Fruit fly (Drosophila melanogaster): ENCODE results near the gene MagR.
A peak's percentile ranks its signal among the peaks of the same experiment; 100 is the strongest.

Gene MagR

DNA sequence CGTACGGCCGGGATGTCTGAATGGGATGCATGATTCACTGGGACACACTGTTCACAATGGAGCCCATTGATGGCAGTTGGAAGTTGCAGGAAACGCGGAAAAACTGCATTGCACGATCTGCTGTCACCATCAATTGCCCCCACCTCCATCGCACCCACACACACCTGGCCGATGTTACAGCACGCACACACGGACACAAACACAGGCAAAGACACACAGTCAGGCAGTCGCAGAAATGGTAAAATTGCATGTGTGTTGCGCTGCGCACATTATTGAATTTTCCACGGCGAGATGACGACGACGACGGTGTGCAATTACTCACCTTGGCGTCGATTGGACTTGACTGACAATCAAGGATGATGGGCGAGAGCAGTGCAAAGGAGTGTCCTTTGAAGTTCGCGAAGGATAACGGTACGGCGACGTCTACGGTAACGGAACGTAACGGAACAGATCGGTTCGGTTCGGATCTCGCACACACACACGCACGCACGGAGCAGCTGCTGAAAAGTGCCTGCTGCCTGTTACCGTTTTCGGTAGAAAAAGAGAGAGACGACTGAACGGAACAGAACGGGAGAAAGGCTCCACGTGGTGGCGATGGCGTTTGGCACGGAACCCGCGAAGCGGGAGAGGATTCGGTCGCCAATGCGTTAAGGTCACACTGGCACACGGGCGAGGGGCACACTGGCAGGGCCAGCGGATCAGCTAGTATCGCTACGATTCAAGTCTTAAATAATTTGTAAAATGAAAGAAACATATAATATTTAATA is 23.9 kb upstream of the MagR start, which contains the start of the genes CG9281 and CG15601 (continued):
- TF ChIP-seq CG14860 (GFP tag; IDR thresholded peaks at IDR 0.05; ENCODE audit: partially characterized antibody) (no peak), CG1603 (tag; optimal IDR thresholded peaks at IDR 0.05) (peak; percentile 52), schlank (tag; optimal IDR thresholded peaks at IDR 0.05) (no peak), CG7556 (GFP tag; optimal IDR thresholded peaks at IDR 0.05) (no peak), Dad (GFP tag; optimal IDR thresholded peaks at IDR 0.05) (no peak), seq (GFP tag; IDR thresholded peaks at IDR 0.05) (0 out of 2 replicates have a peak, but pooled peaks have one; percentile 7), dysf (GFP tag; IDR thresholded peaks at IDR 0.05) (peak; percentile 32; the same call in 1 of the 3 replicates), Opbp (GFP tag; IDR thresholded peaks at IDR 0.05; ENCODE audit: partially characterized antibody) (peak; percentile 52; the same call in 2 of the 3 replicates), CG9727 (GFP tag; optimal IDR thresholded peaks at IDR 0.05) (no peak), Nf-YC (tag; optimal IDR thresholded peaks at IDR 0.05) (peak; percentile 24), MTF-1 (GFP tag; optimal IDR thresholded peaks at IDR 0.05; ENCODE audit: borderline replicate concordance) (peak; percentile 16), D (optimal IDR thresholded peaks at IDR 0.05) (peak; percentile 55), D (GFP tag; optimal IDR thresholded peaks at IDR 0.05) (no peak), CG7271 (tag; optimal IDR thresholded peaks at IDR 0.05) (no peak), CG18262 (tag; optimal IDR thresholded peaks at IDR 0.05) (no peak), nau (GFP tag; optimal IDR thresholded peaks at IDR 0.05) (no peak), Dp (GFP tag; optimal IDR thresholded peaks at IDR 0.05) (peak; percentile 38), pros (GFP tag; optimal IDR thresholded peaks at IDR 0.05) (no peak), amos (GFP tag; IDR thresholded peaks at IDR 0.05; ENCODE audit: partially characterized antibody) (peak; percentile 50), CG7839 (tag; optimal IDR thresholded peaks at IDR 0.05) (no peak), Myb (GFP tag; optimal IDR thresholded peaks at IDR 0.05) (peak; percentile 11), Elba2 (GFP tag; optimal IDR thresholded peaks at IDR 0.05) (no peak), Lhr (GFP tag; optimal IDR thresholded peaks at IDR 0.05) (peak; percentile 54), nmo (GFP tag; optimal IDR thresholded peaks at IDR 0.05) (peak; percentile 42), caup (GFP tag; optimal IDR thresholded peaks at IDR 0.05; ENCODE audit: severe bottlenecking) (peak; percentile 39), CG11247 (GFP tag; IDR thresholded peaks at IDR 0.05) (no peak), zf30C (GFP tag; optimal IDR thresholded peaks at IDR 0.05) (no peak), CG1832 (GFP tag; optimal IDR thresholded peaks at IDR 0.05) (peak; percentile 41), CG9932 (GFP tag; IDR thresholded peaks at IDR 0.05) (peak; percentile 33), CG34376 (GFP tag; optimal IDR thresholded peaks at IDR 0.05) (peak; percentile 52), Meics (GFP tag; optimal IDR thresholded peaks at IDR 0.05) (peak; percentile 25), Scr (GFP tag; IDR thresholded peaks at IDR 0.05; ENCODE audit: partially characterized antibody) (peak; percentile 10; the same call in 1 of the 2 replicates), sna (GFP tag; IDR thresholded peaks at IDR 0.05; ENCODE audit: partially characterized antibody) (peak; percentile 31; the same call in 1 of the 2 replicates), CG14710 (tag; optimal IDR thresholded peaks at IDR 0.05) (peak; percentile 89), D19A (tag; optimal IDR thresholded peaks at IDR 0.05) (no peak), CG11456 (GFP tag; IDR thresholded peaks at IDR 0.05) (0 out of 3 replicates have a peak, but pooled peaks have one; percentile 24), CG8290 (GFP tag; optimal IDR thresholded peaks at IDR 0.05) (no peak), CG8290 (tag; optimal IDR thresholded peaks at IDR 0.05) (peak in 1 of 2 experiments; percentile 59), HLHmδ (GFP tag; optimal IDR thresholded peaks at IDR 0.05) (peak; percentile 64), CG15514 (GFP tag; optimal IDR thresholded peaks at IDR 0.05) (peak; percentile 53), Rfx (GFP tag; IDR thresholded peaks at IDR 0.05) (peak; percentile 45), CG3847 (GFP tag; IDR thresholded peaks at IDR 0.05) (peak; percentile 37; the same call in 1 of the 2 replicates), YL-1 (GFP tag; optimal IDR thresholded peaks at IDR 0.05) (peak; percentile 77), CG18476 (GFP tag; optimal IDR thresholded peaks at IDR 0.05) (no peak), CG2120 (GFP tag; optimal IDR thresholded peaks at IDR 0.05) (no peak), nerfin-2 (GFP tag; IDR thresholded peaks at IDR 0.05; ENCODE audit: partially characterized antibody) (no peak), CG4328 (GFP tag; optimal IDR thresholded peaks at IDR 0.05) (peak; percentile 13), Ets97D (GFP tag; optimal IDR thresholded peaks at IDR 0.05) (peak; percentile 22)

Measured in whole organism, embryonic.